Fruit fly (Drosophila melanogaster) whole organism, adult: ENCODE results near the gene CG9933.

Source experiments
- CG14711 ChIP-seq: fragments of 200-800 bp; sonication (Bioruptor generic); optimal IDR thresholded peaks from 2 replicates; lab custom pipeline; 2018; ENCODE audit warnings: missing biosample characterization, mild to moderate bottlenecking, missing genetic modification characterization, moderate library complexity
- CG1620 ChIP-seq: fragments of 200-800 bp; sonication (Bioruptor generic); optimal IDR thresholded peaks from 2 replicates; lab custom pipeline; 2016; ENCODE audit warnings: missing biosample characterization, missing genetic modification characterization
- CG33017 ChIP-seq: fragments of 200-800 bp; sonication (Bioruptor generic); optimal IDR thresholded peaks from 2 replicates; lab custom pipeline; 2018; ENCODE audit warnings: missing biosample characterization, mild to moderate bottlenecking, missing genetic modification characterization, moderate library complexity
- CG5204 ChIP-seq: fragments of 200-800 bp; sonication (Bioruptor generic); optimal IDR thresholded peaks from 2 replicates; lab custom pipeline; 2016; ENCODE audit warnings: missing biosample characterization, missing genetic modification characterization
- CG7045 ChIP-seq: fragments of 200-800 bp; sonication (Bioruptor generic); optimal IDR thresholded peaks from 2 replicates; lab custom pipeline; 2017; ENCODE audit warnings: missing biosample characterization, mild to moderate bottlenecking, missing genetic modification characterization
- CG7101 ChIP-seq: fragments of 200-800 bp; sonication (Bioruptor generic); optimal IDR thresholded peaks from 2 replicates; lab custom pipeline; 2018; ENCODE audit warnings: missing biosample characterization, mild to moderate bottlenecking, missing genetic modification characterization, moderate library complexity
- Crg-1 ChIP-seq: fragments of 200-800 bp; sonication (Bioruptor generic); optimal IDR thresholded peaks from 2 replicates; lab custom pipeline; 2016; ENCODE audit warnings: missing biosample characterization, missing genetic modification characterization
- Hr96 ChIP-seq: fragments of 200-800 bp; sonication (Bioruptor generic); optimal IDR thresholded peaks from 2 replicates; lab custom pipeline; 2016; ENCODE audit warnings: missing biosample characterization, missing genetic modification characterization
- bab1 ChIP-seq: fragments of 200-800 bp; sonication (Bioruptor generic); optimal IDR thresholded peaks from 3 replicates; lab custom pipeline; 2019; ENCODE audit warnings: missing biosample characterization, mild to moderate bottlenecking, missing genetic modification characterization, moderate library complexity
- cic ChIP-seq: fragments of 200-800 bp; sonication (Bioruptor generic); optimal IDR thresholded peaks from 2 replicates; lab custom pipeline; 2017; ENCODE audit warnings: missing biosample characterization, mild to moderate bottlenecking, missing genetic modification characterization, moderate library complexity
- toe ChIP-seq: fragments of 200-800 bp; sonication (Bioruptor generic); optimal IDR thresholded peaks from 2 replicates; lab custom pipeline; 2016; ENCODE audit warnings: missing biosample characterization, missing genetic modification characterization

- TF ChIP-seq CG33017 (tag; lab: Kevin White, UChicago) = no peak
- no peak for TF ChIP-seq bab1
- TF ChIP-seq CG5204 (GFP tag; lab: Kevin White, UChicago) = no peak
- no peak for TF ChIP-seq CG14711 (tag; lab: Kevin White, UChicago)
- no peak for TF ChIP-seq Crg-1 (GFP tag; lab: Kevin White, UChicago)
- TF ChIP-seq cic (GFP tag; lab: Kevin White, UChicago) = no peak
- TF ChIP-seq CG7101 (tag; lab: Kevin White, UChicago) = no peak
- no peak for TF ChIP-seq CG1620 (GFP tag; lab: Kevin White, UChicago)
- TF ChIP-seq CG7045 (GFP tag; lab: Kevin White, UChicago) = no peak
- no peak for TF ChIP-seq toe (GFP tag; lab: Kevin White, UChicago)
- TF ChIP-seq Hr96 (GFP tag; lab: Kevin White, UChicago) = no peak
These were observed 39.0 kb downstream of the CG9933 start for dm6 chr2L:12982107-12982506.
